Fruit fly (Drosophila melanogaster) whole organism, wandering third instar larva: ENCODE data around the gene CG33263.

Experiments
- Abd-B ChIP-seq: fragments of >200 bp; optimal IDR thresholded peaks from 2 replicates; lab custom pipeline; 2017; ENCODE audit warnings: missing biosample characterization, missing genetic modification characterization
- Dfd ChIP-seq: fragments of >200 bp; optimal IDR thresholded peaks from 2 replicates; lab custom pipeline; 2017; ENCODE audit warnings: missing biosample characterization, missing genetic modification characterization
- Dif ChIP-seq: fragments of 200-275, 200-300 bp; sonication (Bioruptor generic); optimal IDR thresholded peaks from 2 replicates; lab custom pipeline; 2018; ENCODE audit warnings: missing biosample characterization, missing genetic modification characterization; ENCODE audit not compliant: partially characterized antibody
- GATAd ChIP-seq: sonication (Bioruptor generic); optimal IDR thresholded peaks from 2 replicates; lab custom pipeline; 2016; ENCODE audit warnings: missing biosample characterization, missing genetic modification characterization
- HLH106 ChIP-seq: fragments of 200-800 bp; optimal IDR thresholded peaks from 3 replicates; lab custom pipeline; 2019; ENCODE audit warnings: missing biosample characterization, mild to moderate bottlenecking, missing genetic modification characterization, moderate library complexity
- Hnf4 ChIP-seq: fragments of 200-800 bp; sonication (Bioruptor generic); optimal IDR thresholded peaks from 2 replicates; lab custom pipeline; 2016; ENCODE audit warnings: missing biosample characterization, mild to moderate bottlenecking, missing genetic modification characterization
- Jra ChIP-seq: sonication (Bioruptor generic); optimal IDR thresholded peaks from 2 replicates; lab custom pipeline; 2016; ENCODE audit warnings: missing biosample characterization, missing genetic modification characterization
- N ChIP-seq: fragments of >200 bp; optimal IDR thresholded peaks from 2 replicates; lab custom pipeline; 2018; ENCODE audit warnings: missing biosample characterization, missing external identifiers, missing genetic modification characterization
- Rel ChIP-seq, 2 experiments: fragments of 200-800 bp; sonication (Bioruptor generic) in 1 of 2; optimal IDR thresholded peaks; 2 replicates in 1 of 2; 3 replicates in 1 of 2; lab custom pipeline; 2016 to 2019; ENCODE audit warnings: mild to moderate bottlenecking in 2 of 2, missing biosample characterization in 2 of 2, missing genetic modification characterization in 2 of 2, moderate library complexity in 1 of 2
- br ChIP-seq: fragments of 200-800 bp; sonication (Bioruptor generic); optimal IDR thresholded peaks from 2 replicates; lab custom pipeline; 2016; ENCODE audit warnings: missing biosample characterization, missing genetic modification characterization
- dl ChIP-seq, 2 experiments: fragments of 175-275, 200-275 bp in 1 of 2; fragments of 200-275 bp in 1 of 2; sonication (Bioruptor generic); optimal IDR thresholded peaks; lab custom pipeline; 2018; ENCODE audit warnings: mild to moderate bottlenecking in 2 of 2, missing biosample characterization in 2 of 2, missing genetic modification characterization in 2 of 2, moderate library complexity in 2 of 2; ENCODE audit not compliant: partially characterized antibody in 2 of 2, insufficient read depth in 1 of 2
- dmrt93B ChIP-seq: fragments of 200-800 bp; sonication (Bioruptor generic); optimal IDR thresholded peaks from 2 replicates; lab custom pipeline; 2018; ENCODE audit warnings: missing biosample characterization, mild to moderate bottlenecking, missing genetic modification characterization
- h ChIP-seq: fragments of 200-800 bp; sonication (Bioruptor generic); optimal IDR thresholded peaks from 3 replicates; lab custom pipeline; 2016; ENCODE audit warnings: missing biosample characterization, mild to moderate bottlenecking, missing genetic modification characterization
- jim ChIP-seq: fragments of 175-275, 200-325 bp; sonication (Bioruptor generic); optimal IDR thresholded peaks from 2 replicates; lab custom pipeline; 2016; ENCODE audit warnings: missing biosample characterization, mild to moderate bottlenecking, missing genetic modification characterization
- psq ChIP-seq: fragments of 200-800 bp; sonication (Bioruptor generic); optimal IDR thresholded peaks from 3 replicates; lab custom pipeline; 2017; ENCODE audit warnings: missing biosample characterization, mild to moderate bottlenecking, missing genetic modification characterization, moderate library complexity
- woc ChIP-seq: sonication (Bioruptor generic); optimal IDR thresholded peaks from 2 replicates; lab custom pipeline; 2016; ENCODE audit warnings: missing biosample characterization, mild to moderate bottlenecking, missing genetic modification characterization

Gene CG33263

dm6 chr3L:13378202-13378601 lies 45.8 kb downstream of the CG33263 start, which contains the start of gene SNCF:
SNCF (plus strand) TSS chr3L:13378583.
- TF ChIP-seq N (no peak), HLH106 (tag; lab: Kevin White, UChicago) (no peak), dmrt93B (no peak), Hnf4 (GFP tag; lab: Kevin White, UChicago) (no peak), Dfd (GFP tag; lab: Kevin White, UChicago) (no peak), dl (GFP tag; optimal IDR thresholded peaks at IDR 0.05; lab: Kevin White, UChicago; ENCODE audit: insufficient read depth in 1 of 2, partially characterized antibody in 2 of 2) (no peak), Abd-B (GFP tag; lab: Kevin White, UChicago) (no peak), Rel (GFP tag; optimal IDR thresholded peaks at IDR 0.05; lab: Kevin White, UChicago) (no peak), Rel (tag; optimal IDR thresholded peaks at IDR 0.05; lab: Kevin White, UChicago) (no peak), jim (GFP tag; lab: Kevin White, UChicago) (no peak), h (no peak), Dif (no peak), Jra (GFP tag; lab: Kevin White, UChicago) (no peak), br (no peak), psq (no peak), GATAd (no peak)

dm6 chr3L:13377657-13378056 lies 46.3 kb downstream of the CG33263 start, which contains the start of gene CG14111:
CG14111 (plus strand) TSS chr3L:13377957.
- TF ChIP-seq br (no peak), woc (GFP tag; lab: Kevin White, UChicago) (no peak)
- TF ChIP-seq, all 38 proteins: peak for 0
